Fruit fly (Drosophila melanogaster): Measurements from ENCODE around the gene CG7368.
A peak's percentile ranks its signal among the peaks of the same experiment; 100 is the strongest.

Gene CG7368

dm6 chr3L:11551949-11552348 is 45.1 kb upstream of the CG7368 start (continued):
- TF ChIP-seq CG18619 (GFP tag; optimal IDR thresholded peaks at IDR 0.05) (no peak), Ptx1 (GFP tag; IDR thresholded peaks at IDR 0.05) (peak; percentile 39; the same call in 1 of the 2 replicates), CG30020 (tag; optimal IDR thresholded peaks at IDR 0.05) (no peak), CG1529 (GFP tag; optimal IDR thresholded peaks at IDR 0.05) (no peak), hth (optimal IDR thresholded peaks at IDR 0.05) (no peak), CG11560 (tag; IDR thresholded peaks at IDR 0.05) (no peak), sug (tag; optimal IDR thresholded peaks at IDR 0.05) (no peak), gem (tag; optimal IDR thresholded peaks at IDR 0.05) (peak; percentile 68), CG16863 (GFP tag; optimal IDR thresholded peaks at IDR 0.05) (no peak), crp (GFP tag; optimal IDR thresholded peaks at IDR 0.05) (no peak), bowl (GFP tag; IDR thresholded peaks at IDR 0.05) (no peak), CG11085 (GFP tag; IDR thresholded peaks at IDR 0.05) (no peak), MTF-1 (GFP tag; optimal IDR thresholded peaks at IDR 0.05; ENCODE audit: borderline replicate concordance) (no peak), zen (tag; optimal IDR thresholded peaks at IDR 0.05) (no peak), CG31441 (GFP tag; IDR thresholded peaks at IDR 0.05) (0 out of 2 replicates have a peak, but pooled peaks have one; percentile 46), phol (tag; optimal IDR thresholded peaks at IDR 0.05) (peak; percentile 53), CG6854 (GFP tag; optimal IDR thresholded peaks at IDR 0.05) (no peak), CG11504 (tag; optimal IDR thresholded peaks at IDR 0.05) (peak; percentile 48), PHDP (tag; optimal IDR thresholded peaks at IDR 0.05) (peak; percentile 36), Nf-YC (tag; optimal IDR thresholded peaks at IDR 0.05) (no peak), CG2202 (tag; optimal IDR thresholded peaks at IDR 0.05) (peak; percentile 41), CG2120 (GFP tag; optimal IDR thresholded peaks at IDR 0.05) (no peak), CG4820 (GFP tag; optimal IDR thresholded peaks at IDR 0.05) (peak; percentile 42), D19A (tag; optimal IDR thresholded peaks at IDR 0.05) (peak; percentile 61), CG15269 (tag; optimal IDR thresholded peaks at IDR 0.05) (peak; percentile 30), Taf1 (GFP tag; IDR thresholded peaks at IDR 0.05) (no peak), CG11093 (GFP tag; IDR thresholded peaks at IDR 0.05) (no peak), ato (GFP tag; IDR thresholded peaks at IDR 0.05; ENCODE audit: partially characterized antibody) (no peak), CG14667 (GFP tag; IDR thresholded peaks at IDR 0.05) (no peak), wek (GFP tag; optimal IDR thresholded peaks at IDR 0.05) (no peak), CG12942 (GFP tag; optimal IDR thresholded peaks at IDR 0.05) (no peak), Hmx (GFP tag; optimal IDR thresholded peaks at IDR 0.05) (no peak), Kr (GFP tag; optimal IDR thresholded peaks at IDR 0.05) (no peak), pita (GFP tag; optimal IDR thresholded peaks at IDR 0.05) (no peak), Camta (GFP tag; optimal IDR thresholded peaks at IDR 0.05) (no peak), wdn (GFP tag; IDR thresholded peaks at IDR 0.05) (no peak), dimm (GFP tag; IDR thresholded peaks at IDR 0.05) (no peak), Aef1 (GFP tag; IDR thresholded peaks at IDR 0.05) (no peak), CG17186 (GFP tag; optimal IDR thresholded peaks at IDR 0.05) (no peak), dmrt11E (tag; optimal IDR thresholded peaks at IDR 0.05) (peak; percentile 75), Gug (GFP tag; IDR thresholded peaks at IDR 0.05) (0 out of 4 replicates have a peak, but pooled peaks have one; percentile 4), chif (GFP tag; optimal IDR thresholded peaks at IDR 0.05) (peak in 1 of 2 experiments; percentile 16), CG34376 (GFP tag; optimal IDR thresholded peaks at IDR 0.05) (no peak), Side (GFP tag; optimal IDR thresholded peaks at IDR 0.05) (no peak), bab2 (GFP tag; optimal IDR thresholded peaks at IDR 0.05) (no peak), lmd (GFP tag; IDR thresholded peaks at IDR 0.05) (0 out of 2 replicates have a peak, but pooled peaks have one; percentile 23), Neu2 (GFP tag; optimal IDR thresholded peaks at IDR 0.05; ENCODE audit: borderline replicate concordance) (no peak), slbo (GFP tag; IDR thresholded peaks at IDR 0.05) (0 out of 2 replicates have a peak, but pooled peaks have one; percentile 29), Dip3 (GFP tag; optimal IDR thresholded peaks at IDR 0.05) (no peak), CG17912 (GFP tag; optimal IDR thresholded peaks at IDR 0.05) (no peak), CG1603 (tag; optimal IDR thresholded peaks at IDR 0.05) (peak; percentile 26)

Data from whole organism, embryonic.